Fruit fly (Drosophila melanogaster) whole organism, embryonic: ENCODE results near the gene Ctr1B.

Experiments
- ATbp ChIP-seq: fragments of 200-800 bp; sonication (Bioruptor generic); optimal IDR thresholded peaks from 2 replicates; lab custom pipeline; 2017; ENCODE audit warnings: missing biosample characterization, mild to moderate bottlenecking, missing genetic modification characterization, missing genetic modification reagents
- Bteb2 ChIP-seq: fragments of 200-800 bp; sonication (Bioruptor generic); optimal IDR thresholded peaks from 2 replicates; lab custom pipeline; 2016; ENCODE audit warnings: missing biosample characterization, missing genetic modification characterization
- CG10462 ChIP-seq: fragments of 200-800 bp; sonication (Bioruptor generic); optimal IDR thresholded peaks from 2 replicates; lab custom pipeline; 2016; ENCODE audit warnings: missing biosample characterization, missing genetic modification characterization
- CG10565 ChIP-seq: fragments of 200-800 bp; sonication (Bioruptor generic); optimal IDR thresholded peaks from 3 replicates; lab custom pipeline; 2016; ENCODE audit warnings: missing biosample characterization, mild to moderate bottlenecking, missing genetic modification characterization
- CG11560 ChIP-seq: fragments of 200-800 bp; sonication (Bioruptor generic); IDR thresholded peaks from 3 replicates; pipeline ENCODE4 v1.3.6; 2022; ENCODE audit warnings: missing biosample characterization, missing genetic modification characterization
- CG12659 ChIP-seq: fragments of 200-800 bp; sonication (Bioruptor generic); optimal IDR thresholded peaks from 3 replicates; lab custom pipeline; 2017; ENCODE audit warnings: mild to moderate bottlenecking, missing biosample characterization, missing genetic modification reagents, missing genetic modification characterization
- CG12744 ChIP-seq: fragments of 200-800 bp; sonication (Bioruptor generic); optimal IDR thresholded peaks from 2 replicates; lab custom pipeline; 2016; ENCODE audit warnings: missing biosample characterization, missing genetic modification characterization
- CG12769 ChIP-seq: fragments of 200-800 bp; sonication (Bioruptor generic); optimal IDR thresholded peaks from 2 replicates; lab custom pipeline; 2019; ENCODE audit warnings: missing biosample characterization, mild to moderate bottlenecking, missing genetic modification characterization, moderate library complexity
- CG13624 ChIP-seq: fragments of 200-800 bp; sonication (Bioruptor generic); optimal IDR thresholded peaks from 2 replicates; lab custom pipeline; 2016; ENCODE audit warnings: missing biosample characterization, missing genetic modification characterization
- CG14441 ChIP-seq: fragments of 200-800 bp; sonication (Bioruptor generic); IDR thresholded peaks from 2 replicates; pipeline ENCODE4 v1.3.6; 2022; ENCODE audit warnings: missing biosample characterization, missing genetic modification characterization
- CG1602 ChIP-seq: fragments of 200-800 bp; sonication (Bioruptor generic); optimal IDR thresholded peaks from 3 replicates; lab custom pipeline; 2016; ENCODE audit warnings: missing biosample characterization, missing genetic modification characterization
- CG17912 ChIP-seq: fragments of 200-800 bp; sonication (Bioruptor generic); optimal IDR thresholded peaks from 2 replicates; lab custom pipeline; 2018; ENCODE audit warnings: missing biosample characterization, mild to moderate bottlenecking, missing genetic modification characterization
- CG2875 ChIP-seq: fragments of 200-800 bp; sonication (Bioruptor generic); optimal IDR thresholded peaks from 2 replicates; lab custom pipeline; 2017; ENCODE audit warnings: missing biosample characterization, mild to moderate bottlenecking, missing genetic modification characterization, missing genetic modification reagents
- CG31388 ChIP-seq: fragments of 200-800 bp; sonication (Bioruptor generic); optimal IDR thresholded peaks from 2 replicates; lab custom pipeline; 2016; ENCODE audit warnings: missing biosample characterization, missing genetic modification characterization
- CG3838 ChIP-seq: fragments of 200-800 bp; sonication (Bioruptor generic); optimal IDR thresholded peaks from 3 replicates; lab custom pipeline; 2016; ENCODE audit warnings: missing biosample characterization, missing genetic modification characterization
- CG3847 ChIP-seq: fragments of 200-800 bp; sonication (Bioruptor generic); IDR thresholded peaks from 2 replicates; pipeline ENCODE4 v1.3.6; 2022; ENCODE audit warnings: missing biosample characterization, missing genetic modification characterization
- CG4282 ChIP-seq: fragments of 200-800 bp; sonication (Bioruptor generic); optimal IDR thresholded peaks from 2 replicates; lab custom pipeline; 2016; ENCODE audit warnings: missing biosample characterization, missing genetic modification characterization
- CG6175 ChIP-seq: fragments of 200-800 bp; sonication (Bioruptor generic); IDR thresholded peaks from 3 replicates; pipeline ENCODE4 v1.3.6; 2022; ENCODE audit warnings: missing biosample characterization, missing genetic modification characterization
- CG6654 ChIP-seq: fragments of 200-800 bp; sonication (Bioruptor generic); optimal IDR thresholded peaks from 2 replicates; lab custom pipeline; 2017; ENCODE audit warnings: missing biosample characterization, mild to moderate bottlenecking, missing genetic modification characterization
- CG8290 ChIP-seq, 3 experiments: fragments of 200-800 bp; sonication (Bioruptor generic); optimal IDR thresholded peaks; 2 replicates each; lab custom pipeline; 2016 to 2019; ENCODE audit warnings: missing biosample characterization in 3 of 3, missing genetic modification characterization in 3 of 3, mild to moderate bottlenecking in 2 of 3, moderate library complexity in 1 of 3
- CG9932 ChIP-seq: fragments of 200-800 bp; sonication (Bioruptor generic); IDR thresholded peaks from 2 replicates; pipeline ENCODE4 v1.3.6; 2022; ENCODE audit warnings: missing biosample characterization, missing genetic modification characterization
- CkIIα-i1 ChIP-seq: fragments of 200-800 bp; sonication (Bioruptor generic); IDR thresholded peaks from 2 replicates; pipeline ENCODE4 v1.3.6; 2022; ENCODE audit warnings: missing biosample characterization, missing genetic modification characterization
- D ChIP-seq, 2 experiments: fragments of 200-800 bp in 1 of 2; fragments of >200 bp in 1 of 2; sonication (Bioruptor generic) in 1 of 2; optimal IDR thresholded peaks; 2 replicates in 1 of 2; 3 replicates in 1 of 2; lab custom pipeline; 2017; ENCODE audit warnings: mild to moderate bottlenecking in 1 of 2, missing biosample characterization in 1 of 2, missing genetic modification characterization in 1 of 2, missing genetic modification reagents in 1 of 2
- Doc2 ChIP-seq: fragments of 200-800 bp; sonication (Bioruptor generic); IDR thresholded peaks from 2 replicates; pipeline ENCODE4 v1.3.6; 2022; ENCODE audit warnings: missing biosample characterization, missing genetic modification characterization
- Dref ChIP-seq: fragments of 200-800 bp; sonication (Bioruptor generic); IDR thresholded peaks from 2 replicates; pipeline ENCODE4 v1.3.6; 2022; ENCODE audit warnings: missing biosample characterization, missing genetic modification characterization
- HLH3B ChIP-seq: fragments of 200-800 bp; sonication (Bioruptor generic); IDR thresholded peaks from 2 replicates; pipeline ENCODE4 v1.3.6; 2022; ENCODE audit warnings: missing biosample characterization, missing genetic modification characterization
- Jarid2 ChIP-seq: fragments of 200-800 bp; sonication (Bioruptor generic); optimal IDR thresholded peaks from 3 replicates; lab custom pipeline; 2017; ENCODE audit warnings: mild to moderate bottlenecking, missing biosample characterization, missing genetic modification reagents, missing genetic modification characterization
- Optix ChIP-seq: fragments of 200-800 bp; sonication (Bioruptor generic); IDR thresholded peaks from 3 replicates; pipeline ENCODE4 v1.3.6; 2022; ENCODE audit warnings: missing biosample characterization, missing genetic modification characterization
- Poxn ChIP-seq: fragments of 200-800 bp; sonication (Bioruptor generic); IDR thresholded peaks from 2 replicates; pipeline ENCODE4 v1.3.6; 2022; ENCODE audit warnings: missing biosample characterization, missing genetic modification characterization
- Xrp1 ChIP-seq: fragments of 200-800 bp; sonication (Bioruptor generic); IDR thresholded peaks from 2 replicates; pipeline ENCODE4 v1.3.6; 2022; ENCODE audit warnings: missing biosample characterization, missing genetic modification characterization
- amos ChIP-seq: fragments of 200-800 bp; sonication (Bioruptor generic); IDR thresholded peaks from 2 replicates; pipeline ENCODE4 v1.3.6; 2022; ENCODE audit warnings: missing biosample characterization, missing genetic modification characterization; ENCODE audit not compliant: partially characterized antibody
- ash1 ChIP-seq: fragments of 200-800 bp; sonication (Bioruptor generic); optimal IDR thresholded peaks from 2 replicates; lab custom pipeline; 2018; ENCODE audit warnings: missing biosample characterization, mild to moderate bottlenecking, missing genetic modification characterization
- chinmo ChIP-seq: fragments of 200-800 bp; sonication (Bioruptor generic); IDR thresholded peaks from 4 replicates; pipeline ENCODE4 v1.3.6; 2022; ENCODE audit warnings: missing biosample characterization, missing genetic modification characterization; ENCODE audit not compliant: partially characterized antibody
- crc ChIP-seq: fragments of 200-800 bp; sonication (Bioruptor generic); optimal IDR thresholded peaks from 2 replicates; lab custom pipeline; 2016; ENCODE audit warnings: missing biosample characterization, missing genetic modification characterization
- grn ChIP-seq: fragments of 200-800 bp; sonication (Bioruptor generic); optimal IDR thresholded peaks from 3 replicates; lab custom pipeline; 2017; ENCODE audit warnings: missing biosample characterization, missing genetic modification characterization
- inv ChIP-seq: fragments of 200-800 bp; sonication (Bioruptor generic); IDR thresholded peaks from 2 replicates; pipeline ENCODE4 v1.3.6; 2022; ENCODE audit warnings: missing biosample characterization, missing genetic modification characterization; ENCODE audit not compliant: partially characterized antibody
- lilli ChIP-seq: fragments of 200-800 bp; sonication (Bioruptor generic); optimal IDR thresholded peaks from 3 replicates; lab custom pipeline; 2016; ENCODE audit warnings: missing biosample characterization, missing genetic modification characterization
- mld ChIP-seq: fragments of 200-800 bp; sonication (Bioruptor generic); IDR thresholded peaks from 3 replicates; pipeline ENCODE4 v1.3.6; 2022; ENCODE audit warnings: missing biosample characterization, missing genetic modification characterization; ENCODE audit not compliant: partially characterized antibody
- nerfin-2 ChIP-seq: fragments of 200-800 bp; sonication (Bioruptor generic); IDR thresholded peaks from 2 replicates; pipeline ENCODE4 v1.3.6; 2022; ENCODE audit warnings: missing biosample characterization, missing genetic modification characterization; ENCODE audit not compliant: partially characterized antibody
- pan ChIP-seq, 4 experiments: fragments of >200 bp in 3 of 4; fragments of 200-800 bp in 1 of 4; sonication (Bioruptor generic) in 1 of 4; optimal IDR thresholded peaks in 3 of 4; IDR thresholded peaks in 1 of 4; 2 replicates each; pipeline versions ENCODE4 v1.3.6 to Lab custom; 2017 to 2022; ENCODE audit warnings: missing biosample characterization in 2 of 4, missing genetic modification characterization in 2 of 4, mixed read lengths in 1 of 4
- pnt ChIP-seq: fragments of 200-800 bp; sonication (Bioruptor generic); optimal IDR thresholded peaks from 3 replicates; lab custom pipeline; 2016; ENCODE audit warnings: missing biosample characterization, missing genetic modification characterization
- salm ChIP-seq: fragments of 200-800 bp; sonication (Bioruptor generic); optimal IDR thresholded peaks from 2 replicates; lab custom pipeline; 2018; ENCODE audit warnings: missing biosample characterization, mild to moderate bottlenecking, missing genetic modification characterization
- sim ChIP-seq: fragments of 200-800 bp; sonication (Bioruptor generic); IDR thresholded peaks from 2 replicates; pipeline ENCODE4 v1.3.6; 2022; ENCODE audit warnings: missing biosample characterization, missing genetic modification characterization
- slp2 ChIP-seq: fragments of 200-800 bp; sonication (Bioruptor generic); optimal IDR thresholded peaks from 2 replicates; lab custom pipeline; 2016; ENCODE audit warnings: missing biosample characterization, missing genetic modification characterization
- sqz ChIP-seq: fragments of 200-800 bp; sonication (Bioruptor generic); optimal IDR thresholded peaks from 3 replicates; lab custom pipeline; 2018; ENCODE audit warnings: missing biosample characterization, mild to moderate bottlenecking, missing genetic modification characterization
- tgo ChIP-seq: fragments of 200-800 bp; sonication (Bioruptor generic); IDR thresholded peaks from 3 replicates; pipeline ENCODE4 v1.3.6; 2022; ENCODE audit warnings: missing biosample characterization, missing genetic modification characterization
- ttk ChIP-seq: fragments of 200-800 bp; sonication (Bioruptor generic); IDR thresholded peaks from 2 replicates; pipeline ENCODE4 v2.1.2; 2022; ENCODE audit warnings: missing biosample characterization, missing genetic modification characterization
- vfl ChIP-seq: fragments of 200-800 bp; sonication (Bioruptor generic); optimal IDR thresholded peaks from 2 replicates; lab custom pipeline; 2016; ENCODE audit warnings: missing biosample characterization, missing genetic modification characterization
- vvl ChIP-seq: fragments of 200-800 bp; sonication (Bioruptor generic); IDR thresholded peaks from 2 replicates; pipeline ENCODE4 v1.3.6; 2022; ENCODE audit warnings: missing biosample characterization, missing genetic modification characterization

The Ctr1B gene

dm6 chr3R:8355579-8355978, 38.2 kb downstream of the Ctr1B start (continued):
- peak; percentile 95 for TF ChIP-seq tgo (GFP tag; lab: Robert Waterston, UW)
- TF ChIP-seq pan (optimal IDR thresholded peaks at IDR 0.05; lab: Kevin White, UChicago): no peak
- peak in 1 of 2 experiments; percentile 95 for TF ChIP-seq pan (GFP tag; optimal IDR thresholded peaks at IDR 0.05 in 1 of 2, IDR thresholded peaks at IDR 0.05 in 1 of 2)
- TF ChIP-seq inv (GFP tag; lab: Robert Waterston, UW): no peak
- TF ChIP-seq CG1602 (GFP tag; lab: Kevin White, UChicago): peak; percentile 88
- TF ChIP-seq vvl (GFP tag; lab: Robert Waterston, UW): peak; percentile 97
- peak; percentile 73 for TF ChIP-seq CG10565 (GFP tag; lab: Kevin White, UChicago)
- peak; percentile 95 for TF ChIP-seq pnt (GFP tag; lab: Kevin White, UChicago)
- TF ChIP-seq CG14441 (GFP tag; lab: Robert Waterston, UW): peak; percentile 94
- TF ChIP-seq amos (GFP tag; lab: Robert Waterston, UW): no peak
- TF ChIP-seq chinmo (GFP tag; lab: Robert Waterston, UW): no peak
- TF ChIP-seq lilli (GFP tag; lab: Kevin White, UChicago): peak; percentile 98
- peak; percentile 48 for TF ChIP-seq grn (GFP tag; lab: Kevin White, UChicago)
- peak; percentile 70 for TF ChIP-seq ash1 (GFP tag; lab: Kevin White, UChicago)
- peak; percentile 99 for TF ChIP-seq CG12769 (tag; lab: Kevin White, UChicago)
- peak; percentile 96 for TF ChIP-seq crc
- TF ChIP-seq CG4282 (GFP tag; lab: Kevin White, UChicago): peak; percentile 89
- 0 out of 2 replicates have a peak, but pooled peaks have one; percentile 33 for TF ChIP-seq Dref
- TF ChIP-seq HLH3B (GFP tag; lab: Robert Waterston, UW): peak; percentile 94
- TF ChIP-seq CG9932 (GFP tag; lab: Robert Waterston, UW): peak; percentile 99
- TF ChIP-seq nerfin-2 (GFP tag; lab: Robert Waterston, UW): no peak
- peak; percentile 99 for TF ChIP-seq CG13624 (GFP tag; lab: Kevin White, UChicago)
- peak; percentile 81 for TF ChIP-seq CG8290 (GFP tag; optimal IDR thresholded peaks at IDR 0.05; lab: Kevin White, UChicago)
- TF ChIP-seq CG8290 (tag; optimal IDR thresholded peaks at IDR 0.05; lab: Kevin White, UChicago): peak in 1 of 2 experiments; percentile 98
- TF ChIP-seq ttk: peak; percentile 90
- peak; percentile 94 for TF ChIP-seq CG12744 (GFP tag; lab: Kevin White, UChicago)
- peak; percentile 95 for TF ChIP-seq Xrp1 (GFP tag; lab: Robert Waterston, UW)
- TF ChIP-seq CG3847 (GFP tag; lab: Robert Waterston, UW): peak; percentile 96
- no peak for TF ChIP-seq CG17912
- TF ChIP-seq ATbp (GFP tag; lab: Kevin White, UChicago): peak; percentile 94
- TF ChIP-seq CG11560: peak; percentile 87
- TF ChIP-seq CG2875 (GFP tag; lab: Kevin White, UChicago): peak; percentile 87
- TF ChIP-seq CkIIα-i1 (GFP tag; lab: Robert Waterston, UW): no peak
- TF ChIP-seq slp2 (GFP tag; lab: Kevin White, UChicago): peak; percentile 96
- peak; percentile 88 for TF ChIP-seq salm (tag; lab: Kevin White, UChicago)
- peak; percentile 88 for TF ChIP-seq sqz (GFP tag; lab: Kevin White, UChicago)
- TF ChIP-seq CG6654 (GFP tag; lab: Kevin White, UChicago): peak; percentile 82
- peak; percentile 55; the same call in 1 of the 3 replicates for TF ChIP-seq Optix (GFP tag; lab: Robert Waterston, UW)
- peak; percentile 95 for TF ChIP-seq Bteb2
- TF ChIP-seq Doc2 (GFP tag; lab: Robert Waterston, UW): peak; percentile 83; the same call in 1 of the 2 replicates
- TF ChIP-seq CG3838 (GFP tag; lab: Kevin White, UChicago): peak; percentile 84
- TF ChIP-seq vfl (GFP tag; lab: Kevin White, UChicago): peak; percentile 91
- TF ChIP-seq CG12659 (GFP tag; lab: Kevin White, UChicago): peak; percentile 96
- TF ChIP-seq sim (GFP tag; lab: Robert Waterston, UW): peak; percentile 82
- peak; percentile 88 for TF ChIP-seq CG31388
- peak; percentile 80 for TF ChIP-seq CG10462 (GFP tag; lab: Kevin White, UChicago)
- TF ChIP-seq Poxn (GFP tag; lab: Robert Waterston, UW): peak; percentile 93
- TF ChIP-seq mld (GFP tag; lab: Robert Waterston, UW): no peak
- TF ChIP-seq Jarid2 (GFP tag; lab: Kevin White, UChicago): peak; percentile 75
- TF ChIP-seq D (optimal IDR thresholded peaks at IDR 0.05; lab: Kevin White, UChicago): no peak
- peak; percentile 88 for TF ChIP-seq D (GFP tag; optimal IDR thresholded peaks at IDR 0.05; lab: Kevin White, UChicago)
- TF ChIP-seq CG6175 (GFP tag; lab: Robert Waterston, UW): peak; percentile 93
